Fruit fly (Drosophila melanogaster) Kc167 (cell line): ENCODE results near the gene Orc2.

Source experiments
- Sin3A ChIP-seq: fragments of >200 bp; optimal IDR thresholded peaks from 2 replicates; lab custom pipeline; 2018; ENCODE audit warnings: missing external identifiers
- h ChIP-seq: fragments of >200 bp; optimal IDR thresholded peaks from 3 replicates; lab custom pipeline; 2018; ENCODE audit warnings: missing external identifiers
- insv ChIP-seq: fragments of >200 bp; optimal IDR thresholded peaks from 3 replicates; lab custom pipeline; 2018; ENCODE audit warnings: missing external identifiers

DNA sequence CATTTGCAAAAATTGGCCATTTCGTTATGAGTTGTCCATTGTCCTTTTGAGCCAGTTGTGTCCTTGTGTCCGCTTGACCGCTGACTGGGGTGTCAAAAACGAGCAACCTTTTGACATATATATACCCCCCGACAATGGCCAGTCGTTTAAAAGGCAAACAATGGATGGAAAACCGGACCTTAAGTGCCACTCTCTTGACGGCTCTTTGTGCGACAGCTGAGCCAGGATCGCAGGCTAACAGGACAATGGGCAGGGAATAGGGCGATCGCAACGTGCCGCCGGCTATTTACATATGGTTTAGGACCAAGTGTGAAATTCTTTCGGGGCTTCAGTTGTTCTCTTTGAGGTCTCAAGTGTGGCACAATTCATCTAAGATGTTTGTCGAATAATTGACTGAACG, 28.4 kb upstream of the Orc2 start:
- no peak for TF ChIP-seq Sin3A (lab: Kevin White, UChicago)
- TF ChIP-seq insv (lab: Kevin White, UChicago) = no peak
- no peak for TF ChIP-seq h
